Worm (Caenorhabditis elegans): ENCODE measurements around the gene Y32H12A.1.

DNA sequence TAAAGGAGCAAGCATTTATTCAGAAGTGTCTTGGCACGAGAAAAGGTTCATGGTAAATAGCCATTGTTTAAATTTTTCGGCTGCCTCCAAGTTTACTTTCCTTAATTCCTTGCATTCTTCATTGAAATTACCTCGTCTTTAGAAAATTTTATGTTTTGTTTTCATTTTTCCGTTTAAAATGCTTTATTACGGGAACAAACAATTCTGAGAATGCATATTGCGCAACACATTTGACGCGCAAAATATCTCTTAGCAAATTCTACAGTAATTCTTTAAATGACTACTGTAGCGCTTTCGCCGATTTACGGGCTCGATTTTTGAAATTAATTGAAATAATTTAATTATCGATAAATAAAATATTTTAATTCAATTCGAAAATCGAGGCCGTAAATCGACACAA, 17.4 kb upstream of the Y32H12A.1 start:
- TF ChIP-seq nhr-237 (tag; optimal IDR thresholded peaks at IDR 0.05): no peak
- TF ChIP-seq ztf-4 (tag; optimal IDR thresholded peaks at IDR 0.05): no peak
- no peak for TF ChIP-seq nhr-11 (tag; optimal IDR thresholded peaks at IDR 0.05)
- no peak for TF ChIP-seq pqm-1 (tag; optimal IDR thresholded peaks at IDR 0.05)
- TF ChIP-seq aly-2 (tag; optimal IDR thresholded peaks at IDR 0.05): no peak
- no peak for TF ChIP-seq fkh-10 (GFP tag; optimal IDR thresholded peaks at IDR 0.05)
- no peak for TF ChIP-seq ceh-9 (tag; optimal IDR thresholded peaks at IDR 0.05)
- TF ChIP-seq nhr-76 (tag; optimal IDR thresholded peaks at IDR 0.05): no peak
- TF ChIP-seq nhr-25 (tag; optimal IDR thresholded peaks at IDR 0.05): no peak
- TF ChIP-seq snpc-4 (tag; optimal IDR thresholded peaks at IDR 0.05): no peak
- TF ChIP-seq unc-39 (tag; optimal IDR thresholded peaks at IDR 0.05): no peak
- no peak for TF ChIP-seq skn-1 (tag; optimal IDR thresholded peaks at IDR 0.05)
- no peak for TF ChIP-seq tbx-2 (tag; optimal IDR thresholded peaks at IDR 0.05)
